ENCODE assay signal across 3 fruit fly cellular contexts in the genomic region with DNA sequence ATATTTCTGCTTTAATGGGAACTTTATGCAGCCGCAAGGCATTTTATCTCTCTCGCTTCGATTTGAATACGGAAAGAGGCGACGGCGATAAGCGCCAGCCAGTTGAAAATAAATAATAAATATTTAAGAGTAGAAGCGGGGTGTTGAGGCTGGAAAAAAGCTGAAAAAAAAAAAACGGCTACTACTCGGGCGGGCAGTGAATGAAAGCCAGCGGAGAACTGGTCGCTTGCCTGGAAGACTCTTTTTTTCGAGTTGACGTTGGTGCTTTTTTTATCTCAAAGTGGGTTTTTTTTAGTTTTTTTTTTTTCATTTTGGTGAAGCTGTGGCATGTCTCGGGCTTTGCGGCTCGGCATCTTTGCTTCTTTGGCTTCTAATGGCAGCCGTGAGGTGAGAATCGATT.
TF ChIP-seq lines count a peak whose summit lies in the region.

No protein-coding gene starts in this region.

- no peak for TF ChIP-seq CTCF in whole organism, embryonic (GFP tag; optimal IDR thresholded peaks at IDR 0.05; lab: Kevin White, UChicago)

TF ChIP-seq in whole organism, embryonic, 481 proteins besides CTCF, POLR2A, EP300 and RAD21:
- TF ChIP-seq abd-A (tag; optimal IDR thresholded peaks at IDR 0.05; lab: Kevin White, UChicago) (peak; percentile 2), croc (GFP tag; conservative IDR thresholded peaks at IDR 0.05; lab: Robert Waterston, UW) (no peak), sqz (GFP tag; optimal IDR thresholded peaks at IDR 0.05; lab: Kevin White, UChicago) (peak; percentile 58)

TF ChIP-seq in whole organism, prepupa, 60 proteins besides CTCF, POLR2A, EP300 and RAD21 (continues in another document):
- TF ChIP-seq spab (GFP tag; optimal IDR thresholded peaks at IDR 0.05; lab: Kevin White, UChicago) = no peak
- no peak for TF ChIP-seq CG6854 (GFP tag; optimal IDR thresholded peaks at IDR 0.05; lab: Kevin White, UChicago)
- no peak for TF ChIP-seq CG10669 (GFP tag; optimal IDR thresholded peaks at IDR 0.05; lab: Kevin White, UChicago)
- TF ChIP-seq CG3919 (GFP tag; optimal IDR thresholded peaks at IDR 0.05; lab: Kevin White, UChicago) = no peak
- no peak for TF ChIP-seq vri (GFP tag; optimal IDR thresholded peaks at IDR 0.05; lab: Kevin White, UChicago)
- TF ChIP-seq CG6808 (GFP tag; optimal IDR thresholded peaks at IDR 0.05; lab: Kevin White, UChicago) = no peak
- no peak for TF ChIP-seq ss (GFP tag; optimal IDR thresholded peaks at IDR 0.05; lab: Kevin White, UChicago)
- no peak for TF ChIP-seq achi (GFP tag; optimal IDR thresholded peaks at IDR 0.05; lab: Kevin White, UChicago)
- TF ChIP-seq pdm3 (GFP tag; optimal IDR thresholded peaks at IDR 0.05; lab: Kevin White, UChicago) = no peak
- TF ChIP-seq CG6276 (GFP tag; optimal IDR thresholded peaks at IDR 0.05; lab: Kevin White, UChicago) = peak; percentile 36
- no peak for TF ChIP-seq cyc (GFP tag; optimal IDR thresholded peaks at IDR 0.05; lab: Kevin White, UChicago)
- no peak for TF ChIP-seq CG8632 (GFP tag; optimal IDR thresholded peaks at IDR 0.05; lab: Kevin White, UChicago)
- no peak for TF ChIP-seq acj6 (GFP tag; optimal IDR thresholded peaks at IDR 0.05; lab: Kevin White, UChicago)
- TF ChIP-seq Eip93F (GFP tag; optimal IDR thresholded peaks at IDR 0.05; lab: Kevin White, UChicago) = no peak
- no peak for TF ChIP-seq CG10631 (GFP tag; optimal IDR thresholded peaks at IDR 0.05; lab: Kevin White, UChicago)
- peak; percentile 41 for TF ChIP-seq net (GFP tag; optimal IDR thresholded peaks at IDR 0.05; lab: Kevin White, UChicago)
- no peak for TF ChIP-seq fd59A (GFP tag; optimal IDR thresholded peaks at IDR 0.05; lab: Kevin White, UChicago)
- no peak for TF ChIP-seq lz (GFP tag; optimal IDR thresholded peaks at IDR 0.05; lab: Kevin White, UChicago)
- TF ChIP-seq Ets21C (GFP tag; optimal IDR thresholded peaks at IDR 0.05; lab: Kevin White, UChicago) = no peak
- TF ChIP-seq Lpt (GFP tag; optimal IDR thresholded peaks at IDR 0.05; lab: Kevin White, UChicago) = no peak
- TF ChIP-seq Smox (GFP tag; optimal IDR thresholded peaks at IDR 0.05; lab: Kevin White, UChicago) = no peak
- peak; percentile 11; the same call in 1 of the 2 replicates for TF ChIP-seq CG15336 (GFP tag; IDR thresholded peaks at IDR 0.05; lab: Robert Waterston, UW)
- no peak for TF ChIP-seq esn (GFP tag; optimal IDR thresholded peaks at IDR 0.05; lab: Kevin White, UChicago)
- TF ChIP-seq dac (GFP tag; optimal IDR thresholded peaks at IDR 0.05; lab: Kevin White, UChicago) = no peak
- peak; percentile 54 for TF ChIP-seq CG32006 (GFP tag; optimal IDR thresholded peaks at IDR 0.05; lab: Kevin White, UChicago)
- TF ChIP-seq Met (GFP tag; optimal IDR thresholded peaks at IDR 0.05; lab: Kevin White, UChicago) = no peak
- TF ChIP-seq Hr38 (GFP tag; optimal IDR thresholded peaks at IDR 0.05; lab: Kevin White, UChicago) = no peak
- peak; percentile 69 for TF ChIP-seq Eip78C (GFP tag; lab: Kevin White, UChicago)
- TF ChIP-seq CG8119 (GFP tag; IDR thresholded peaks at IDR 0.05; lab: Robert Waterston, UW) = peak; percentile 63; the same call in 2 of the 3 replicates
- peak; percentile 3 for TF ChIP-seq svp (GFP tag; lab: Kevin White, UChicago)
- no peak for TF ChIP-seq CG7368 (GFP tag; optimal IDR thresholded peaks at IDR 0.05; lab: Kevin White, UChicago)
- TF ChIP-seq Sox15 (GFP tag; optimal IDR thresholded peaks at IDR 0.05; lab: Kevin White, UChicago) = no peak
- TF ChIP-seq CG11902 (GFP tag; optimal IDR thresholded peaks at IDR 0.05; lab: Kevin White, UChicago) = no peak
- TF ChIP-seq CG4318 (GFP tag; optimal IDR thresholded peaks at IDR 0.05; lab: Kevin White, UChicago) = no peak
- TF ChIP-seq Sox14 (GFP tag; optimal IDR thresholded peaks at IDR 0.05; lab: Kevin White, UChicago) = no peak
- no peak for TF ChIP-seq CG11762 (GFP tag; optimal IDR thresholded peaks at IDR 0.05; lab: Kevin White, UChicago; ENCODE audit: insufficient read depth)
- TF ChIP-seq Hr4 (GFP tag; optimal IDR thresholded peaks at IDR 0.05; lab: Kevin White, UChicago) = no peak
- no peak for TF ChIP-seq CG16779 (tag; optimal IDR thresholded peaks at IDR 0.05; lab: Kevin White, UChicago)
- TF ChIP-seq CG11294 (GFP tag; IDR thresholded peaks at IDR 0.05; lab: Robert Waterston, UW) = no peak
- no peak for TF ChIP-seq CG6792 (GFP tag; optimal IDR thresholded peaks at IDR 0.05; lab: Kevin White, UChicago)
- no peak for TF ChIP-seq dsx (GFP tag; optimal IDR thresholded peaks at IDR 0.05; lab: Kevin White, UChicago; ENCODE audit: poor library complexity, severe bottlenecking)
- no peak for TF ChIP-seq salr (GFP tag; optimal IDR thresholded peaks at IDR 0.05; lab: Kevin White, UChicago)
- TF ChIP-seq eg (GFP tag; IDR thresholded peaks at IDR 0.05; lab: Robert Waterston, UW) = peak; percentile 64

TF ChIP-seq in whole organism, pupa, 21 proteins besides CTCF, POLR2A, EP300 and RAD21:
- TF ChIP-seq CG4496 (GFP tag; IDR thresholded peaks at IDR 0.05; lab: Robert Waterston, UW) (peak; percentile 40; the same call in 1 of the 3 replicates), CG34367 (tag; optimal IDR thresholded peaks at IDR 0.05; lab: Kevin White, UChicago) (no peak), CG14655 (GFP tag; optimal IDR thresholded peaks at IDR 0.05; lab: Kevin White, UChicago) (peak; percentile 26), CG9948 (tag; optimal IDR thresholded peaks at IDR 0.05; lab: Kevin White, UChicago) (no peak), Ets98B (GFP tag; IDR thresholded peaks at IDR 0.05; lab: Robert Waterston, UW) (no peak), CG12605 (GFP tag; IDR thresholded peaks at IDR 0.05; lab: Robert Waterston, UW) (no peak; the same call in 1 of the 2 replicates), fd96Ca (GFP tag; IDR thresholded peaks at IDR 0.05; lab: Robert Waterston, UW) (no peak), rn (GFP tag; IDR thresholded peaks at IDR 0.05; lab: Robert Waterston, UW) (peak; percentile 31; the same call in 1 of the 2 replicates), CG32121 (GFP tag; IDR thresholded peaks at IDR 0.05; lab: Robert Waterston, UW) (no peak; the same call in 1 of the 2 replicates), D1 (tag; optimal IDR thresholded peaks at IDR 0.05; lab: Kevin White, UChicago) (no peak), CG8159 (tag; optimal IDR thresholded peaks at IDR 0.05; lab: Kevin White, UChicago) (no peak), Pif1A (GFP tag; optimal IDR thresholded peaks at IDR 0.05; lab: Kevin White, UChicago) (peak; percentile 1), CG10348 (GFP tag; IDR thresholded peaks at IDR 0.05; lab: Robert Waterston, UW) (no peak), CG17806 (tag; optimal IDR thresholded peaks at IDR 0.05; lab: Kevin White, UChicago) (no peak)
